Fruit fly (Drosophila melanogaster) whole organism, wandering third instar larva: ENCODE results near the gene CG13362.

Experiments used
- Abd-B ChIP-seq: fragments of >200 bp; optimal IDR thresholded peaks from 2 replicates; lab custom pipeline; 2017; ENCODE audit warnings: missing biosample characterization, missing genetic modification characterization
- CG32264 ChIP-seq: fragments of 200-800 bp; sonication (Bioruptor generic); optimal IDR thresholded peaks from 2 replicates; lab custom pipeline; 2016; ENCODE audit warnings: missing biosample characterization, missing genetic modification characterization
- CG9705 ChIP-seq: fragments of 200-800 bp; sonication (Bioruptor generic); optimal IDR thresholded peaks from 2 replicates; lab custom pipeline; 2018; ENCODE audit warnings: missing biosample characterization, mild to moderate bottlenecking, missing genetic modification characterization
- CrebA ChIP-seq: fragments of 200-800 bp; sonication (Bioruptor generic); optimal IDR thresholded peaks from 2 replicates; lab custom pipeline; 2016; ENCODE audit warnings: missing biosample characterization, mild to moderate bottlenecking, missing genetic modification characterization, borderline replicate concordance
- Dfd ChIP-seq: fragments of >200 bp; optimal IDR thresholded peaks from 2 replicates; lab custom pipeline; 2017; ENCODE audit warnings: missing biosample characterization, missing genetic modification characterization
- HLH106 ChIP-seq: fragments of 200-800 bp; optimal IDR thresholded peaks from 3 replicates; lab custom pipeline; 2019; ENCODE audit warnings: missing biosample characterization, mild to moderate bottlenecking, missing genetic modification characterization, moderate library complexity
- Hr78 ChIP-seq: fragments of >200 bp; optimal IDR thresholded peaks from 2 replicates; lab custom pipeline; 2017; ENCODE audit warnings: missing biosample characterization, missing genetic modification characterization
- Hr83 ChIP-seq: fragments of 200-300 bp; sonication (Bioruptor generic); optimal IDR thresholded peaks from 2 replicates; lab custom pipeline; 2016; ENCODE audit warnings: missing biosample characterization, mild to moderate bottlenecking, missing genetic modification characterization, moderate library complexity; ENCODE audit not compliant: poor library complexity, severe bottlenecking
- Mio ChIP-seq: sonication (Bioruptor generic); optimal IDR thresholded peaks from 2 replicates; lab custom pipeline; 2016; ENCODE audit warnings: missing biosample characterization, missing genetic modification characterization
- Myc ChIP-seq: fragments of >200 bp; optimal IDR thresholded peaks from 2 replicates; lab custom pipeline; 2017
- N ChIP-seq: fragments of >200 bp; optimal IDR thresholded peaks from 2 replicates; lab custom pipeline; 2018; ENCODE audit warnings: missing biosample characterization, missing external identifiers, missing genetic modification characterization
- OdsH ChIP-seq: fragments of 200-800 bp; sonication (Bioruptor generic); optimal IDR thresholded peaks from 2 replicates; lab custom pipeline; 2016; ENCODE audit warnings: missing biosample characterization, mild to moderate bottlenecking, missing genetic modification characterization
- Rel ChIP-seq, 2 experiments: fragments of 200-800 bp; sonication (Bioruptor generic) in 1 of 2; optimal IDR thresholded peaks; 2 replicates in 1 of 2; 3 replicates in 1 of 2; lab custom pipeline; 2016 to 2019; ENCODE audit warnings: mild to moderate bottlenecking in 2 of 2, missing biosample characterization in 2 of 2, missing genetic modification characterization in 2 of 2, moderate library complexity in 1 of 2
- Sp1 ChIP-seq: fragments of 200-800 bp; sonication (Bioruptor generic); optimal IDR thresholded peaks from 3 replicates; lab custom pipeline; 2019; ENCODE audit warnings: missing biosample characterization, mild to moderate bottlenecking, missing genetic modification characterization, moderate library complexity
- Vsx2 ChIP-seq: fragments of 200-300, 225-300 bp; sonication (Bioruptor generic); optimal IDR thresholded peaks from 2 replicates; lab custom pipeline; 2018; ENCODE audit warnings: missing biosample characterization, missing genetic modification characterization; ENCODE audit not compliant: partially characterized antibody
- brk ChIP-seq: fragments of 200-800 bp; sonication (Bioruptor generic); optimal IDR thresholded peaks from 2 replicates; lab custom pipeline; 2016; ENCODE audit warnings: missing biosample characterization, mild to moderate bottlenecking, missing genetic modification characterization
- dl ChIP-seq, 2 experiments: fragments of 175-275, 200-275 bp in 1 of 2; fragments of 200-275 bp in 1 of 2; sonication (Bioruptor generic); optimal IDR thresholded peaks; lab custom pipeline; 2018; ENCODE audit warnings: mild to moderate bottlenecking in 2 of 2, missing biosample characterization in 2 of 2, missing genetic modification characterization in 2 of 2, moderate library complexity in 2 of 2; ENCODE audit not compliant: partially characterized antibody in 2 of 2, insufficient read depth in 1 of 2
- dsf ChIP-seq: sonication (Bioruptor generic); optimal IDR thresholded peaks from 2 replicates; lab custom pipeline; 2016; ENCODE audit warnings: missing biosample characterization, missing genetic modification characterization, borderline replicate concordance
- ey ChIP-seq: fragments of 200-800 bp; sonication (Bioruptor generic); optimal IDR thresholded peaks from 2 replicates; lab custom pipeline; 2016; ENCODE audit warnings: missing biosample characterization, missing genetic modification characterization
- foxo ChIP-seq, 2 experiments: fragments of 200-800 bp; sonication (Bioruptor generic); optimal IDR thresholded peaks; 2 replicates in 1 of 2; 3 replicates in 1 of 2; lab custom pipeline; 2016 to 2017; ENCODE audit warnings: missing biosample characterization in 2 of 2, missing genetic modification characterization in 2 of 2
- fru ChIP-seq: fragments of 200-800 bp; sonication (Bioruptor generic); optimal IDR thresholded peaks from 3 replicates; lab custom pipeline; 2016; ENCODE audit warnings: missing biosample characterization, mild to moderate bottlenecking, missing genetic modification characterization
- h ChIP-seq: fragments of 200-800 bp; sonication (Bioruptor generic); optimal IDR thresholded peaks from 3 replicates; lab custom pipeline; 2016; ENCODE audit warnings: missing biosample characterization, mild to moderate bottlenecking, missing genetic modification characterization
- jim ChIP-seq: fragments of 175-275, 200-325 bp; sonication (Bioruptor generic); optimal IDR thresholded peaks from 2 replicates; lab custom pipeline; 2016; ENCODE audit warnings: missing biosample characterization, mild to moderate bottlenecking, missing genetic modification characterization
- lola ChIP-seq: fragments of >200 bp; optimal IDR thresholded peaks from 2 replicates; lab custom pipeline; 2017; ENCODE audit warnings: missing biosample characterization, missing genetic modification characterization
- pan ChIP-seq: fragments of >200 bp; optimal IDR thresholded peaks from 2 replicates; lab custom pipeline; 2017
- psq ChIP-seq: fragments of 200-800 bp; sonication (Bioruptor generic); optimal IDR thresholded peaks from 3 replicates; lab custom pipeline; 2017; ENCODE audit warnings: missing biosample characterization, mild to moderate bottlenecking, missing genetic modification characterization, moderate library complexity
- rgr ChIP-seq: fragments of 200-800 bp; sonication (Bioruptor generic); optimal IDR thresholded peaks from 3 replicates; lab custom pipeline; 2016; ENCODE audit warnings: missing biosample characterization, mild to moderate bottlenecking, missing genetic modification characterization
- sage ChIP-seq: fragments of 200-800 bp; sonication (Bioruptor generic); optimal IDR thresholded peaks from 2 replicates; lab custom pipeline; 2016; ENCODE audit warnings: missing biosample characterization, mild to moderate bottlenecking, missing genetic modification characterization
- sv ChIP-seq: fragments of 200-800 bp; sonication (Bioruptor generic); optimal IDR thresholded peaks from 3 replicates; lab custom pipeline; 2016; ENCODE audit warnings: missing biosample characterization, missing genetic modification characterization
- tai ChIP-seq: sonication (Bioruptor generic); optimal IDR thresholded peaks from 2 replicates; lab custom pipeline; 2016; ENCODE audit warnings: missing biosample characterization, missing genetic modification characterization
- usp ChIP-seq: fragments of >200 bp; optimal IDR thresholded peaks from 2 replicates; lab custom pipeline; 2017; ENCODE audit warnings: missing biosample characterization, missing genetic modification characterization
- woc ChIP-seq: sonication (Bioruptor generic); optimal IDR thresholded peaks from 2 replicates; lab custom pipeline; 2016; ENCODE audit warnings: missing biosample characterization, mild to moderate bottlenecking, missing genetic modification characterization

CG13362 gene

dm6 chrX:753553-753952, 2.5 kb upstream of the CG13362 start, which contains the start of gene CG13361:
CG13361 (minus strand) TSS chrX:753653.
- TF ChIP-seq Myc (lab: Kevin White, UChicago), result no peak
- no peak for TF ChIP-seq CG32264 (GFP tag; lab: Kevin White, UChicago)
- no peak for TF ChIP-seq foxo (GFP tag; optimal IDR thresholded peaks at IDR 0.05; lab: Kevin White, UChicago)
- no peak for TF ChIP-seq CrebA
- no peak for TF ChIP-seq OdsH (GFP tag; lab: Kevin White, UChicago)
- TF ChIP-seq dl (GFP tag; optimal IDR thresholded peaks at IDR 0.05; lab: Kevin White, UChicago; ENCODE audit: insufficient read depth in 1 of 2, partially characterized antibody in 2 of 2), result no peak
- no peak for TF ChIP-seq ey (GFP tag; lab: Kevin White, UChicago)
- TF ChIP-seq sage (GFP tag; lab: Kevin White, UChicago), result no peak
- TF ChIP-seq N (GFP tag; lab: Kevin White, UChicago), result no peak
- no peak for TF ChIP-seq rgr (GFP tag; lab: Kevin White, UChicago)
- TF ChIP-seq CG9705, result no peak
- TF ChIP-seq, all 38 proteins: peak for 0

dm6 chrX:750047-750446, 1.1 kb downstream of the CG13362 start, which contains the start of gene CG5254:
CG5254 (plus strand) TSS chrX:750347.
- TF ChIP-seq fru (GFP tag; lab: Kevin White, UChicago), result no peak
- no peak for TF ChIP-seq Myc (lab: Kevin White, UChicago)
- no peak for TF ChIP-seq CrebA
- TF ChIP-seq, all 38 proteins: peak for 0

- no peak for TF ChIP-seq foxo (GFP tag; optimal IDR thresholded peaks at IDR 0.05; lab: Kevin White, UChicago)
- no peak for TF ChIP-seq Sp1
- TF ChIP-seq OdsH (GFP tag; lab: Kevin White, UChicago), result no peak
- no peak for TF ChIP-seq tai (GFP tag; lab: Kevin White, UChicago)
- no peak for TF ChIP-seq jim
- TF ChIP-seq psq, result peak; percentile 11
- peak; percentile 39 for TF ChIP-seq h (GFP tag; lab: Kevin White, UChicago)
- TF ChIP-seq Abd-B (GFP tag; lab: Kevin White, UChicago), result no peak
- TF ChIP-seq HLH106 (tag; lab: Kevin White, UChicago), result no peak
- TF ChIP-seq ey (GFP tag; lab: Kevin White, UChicago), result peak; percentile 14
- TF ChIP-seq lola (GFP tag; lab: Kevin White, UChicago), result no peak
- TF ChIP-seq CG9705, result no peak
- TF ChIP-seq Vsx2, result no peak
- TF ChIP-seq, all 38 proteins: peak for 3
Measured at dm6 chrX:739621-740216, 11.4 kb downstream of the CG13362 start.

- TF ChIP-seq Rel (GFP tag; optimal IDR thresholded peaks at IDR 0.05; lab: Kevin White, UChicago) (no peak), Rel (tag; optimal IDR thresholded peaks at IDR 0.05; lab: Kevin White, UChicago) (no peak), sv (GFP tag; lab: Kevin White, UChicago) (no peak), dsf (GFP tag; lab: Kevin White, UChicago) (no peak), brk (GFP tag; lab: Kevin White, UChicago) (no peak), Mio (GFP tag; lab: Kevin White, UChicago) (no peak), Vsx2 (no peak), usp (GFP tag; lab: Kevin White, UChicago) (no peak), HLH106 (tag; lab: Kevin White, UChicago) (no peak), pan (lab: Kevin White, UChicago) (no peak), Hr83 (GFP tag; lab: Kevin White, UChicago) (no peak), psq (peak; percentile 38), ey (GFP tag; lab: Kevin White, UChicago) (no peak), CrebA (no peak), foxo (GFP tag; optimal IDR thresholded peaks at IDR 0.05; lab: Kevin White, UChicago) (peak in 1 of 2 experiments; percentile 2), rgr (GFP tag; lab: Kevin White, UChicago) (no peak)
Measured at dm6 chrX:724496-724895, 26.6 kb downstream of the CG13362 start.

dm6 chrX:718945-719344, 32.2 kb downstream of the CG13362 start:
- TF ChIP-seq CG32264 (GFP tag; lab: Kevin White, UChicago), result no peak
- TF ChIP-seq Dfd (GFP tag; lab: Kevin White, UChicago), result no peak
- TF ChIP-seq CG9705, result no peak
- no peak for TF ChIP-seq Rel (GFP tag; optimal IDR thresholded peaks at IDR 0.05; lab: Kevin White, UChicago)
- no peak for TF ChIP-seq Rel (tag; optimal IDR thresholded peaks at IDR 0.05; lab: Kevin White, UChicago)
- no peak for TF ChIP-seq fru (GFP tag; lab: Kevin White, UChicago)
- no peak for TF ChIP-seq foxo (GFP tag; optimal IDR thresholded peaks at IDR 0.05; lab: Kevin White, UChicago)
- no peak for TF ChIP-seq CrebA
- TF ChIP-seq ey (GFP tag; lab: Kevin White, UChicago), result no peak
- TF ChIP-seq psq, result no peak
- TF ChIP-seq Mio (GFP tag; lab: Kevin White, UChicago), result no peak
- no peak for TF ChIP-seq sv (GFP tag; lab: Kevin White, UChicago)
- TF ChIP-seq Hr78 (GFP tag; lab: Kevin White, UChicago), result no peak
- TF ChIP-seq woc (GFP tag; lab: Kevin White, UChicago), result no peak
- TF ChIP-seq usp (GFP tag; lab: Kevin White, UChicago), result no peak
- TF ChIP-seq, all 38 proteins: peak for 0
